Fruit fly (Drosophila melanogaster): ENCODE results near the gene CG17207.
A peak's percentile ranks its signal among the peaks of the same experiment; 100 is the strongest.
"Not testable (repeated sequence)": the region's sequence is repeated elsewhere in the genome, so short reads cannot be mapped to it uniquely, and the experiment has no call there.

CG17207 gene

dm6 chr3R:12439039-12439400, at the start of gene CG17207, which contains the start of gene CG46427:
TSS of gene CG17207 (minus strand) at chr3R:12439139.
TSS of gene CG46427 (minus strand) at chr3R:12439139.
- TF ChIP-seq CG13204 (GFP tag; optimal IDR thresholded peaks at IDR 0.05) = no peak
- TF ChIP-seq rn (GFP tag; IDR thresholded peaks at IDR 0.05) = no peak
- no peak for TF ChIP-seq CG8159 (tag; optimal IDR thresholded peaks at IDR 0.05)
- no peak for TF ChIP-seq CG4496 (GFP tag; IDR thresholded peaks at IDR 0.05)

dm6 chr3R:12467675-12468074, 28.7 kb upstream of the CG17207 start, which contains the start of gene Hsp70Ba:
TSS of gene Hsp70Ba (minus strand) at chr3R:12467776.
- not testable (repeated sequence) for TF ChIP-seq EcR (GFP tag; optimal IDR thresholded peaks at IDR 0.05); CG8301 (tag; optimal IDR thresholded peaks at IDR 0.05); CG8159 (tag; optimal IDR thresholded peaks at IDR 0.05)

dm6 chr3R:12465198-12465597, 26.3 kb upstream of the CG17207 start, which contains the start of gene CG5608:
TSS of gene CG5608 (minus strand) at chr3R:12465298.
- not testable (repeated sequence) for TF ChIP-seq CG4496 (GFP tag; IDR thresholded peaks at IDR 0.05); CG8159 (tag; optimal IDR thresholded peaks at IDR 0.05); CG17806 (tag; optimal IDR thresholded peaks at IDR 0.05)

- no peak for TF ChIP-seq EcR (GFP tag; optimal IDR thresholded peaks at IDR 0.05)
- TF ChIP-seq Pif1A (GFP tag; optimal IDR thresholded peaks at IDR 0.05) = no peak
- no peak for TF ChIP-seq CG12605 (GFP tag; IDR thresholded peaks at IDR 0.05)
- TF ChIP-seq CG13204 (GFP tag; optimal IDR thresholded peaks at IDR 0.05) = no peak
- TF ChIP-seq Ets98B (GFP tag; IDR thresholded peaks at IDR 0.05) = no peak
- no peak for TF ChIP-seq Pif1B (GFP tag; optimal IDR thresholded peaks at IDR 0.05)
- no peak for TF ChIP-seq CG15710 (tag; optimal IDR thresholded peaks at IDR 0.05)
- no peak for TF ChIP-seq gl (tag; optimal IDR thresholded peaks at IDR 0.05)
- TF ChIP-seq D1 (tag; optimal IDR thresholded peaks at IDR 0.05) = no peak
- no peak for TF ChIP-seq CG8159 (tag; optimal IDR thresholded peaks at IDR 0.05)
- no peak for TF ChIP-seq CG17806 (tag; optimal IDR thresholded peaks at IDR 0.05)
- no peak for TF ChIP-seq CG34367 (tag; optimal IDR thresholded peaks at IDR 0.05)
- TF ChIP-seq CG10348 (GFP tag; IDR thresholded peaks at IDR 0.05) = no peak
- no peak for TF ChIP-seq CG8301 (tag; optimal IDR thresholded peaks at IDR 0.05)
Measured at dm6 chr3R:12459879-12460522, 21.1 kb upstream of the CG17207 start, which contains the start of the genes CG5961 and Polr3C. TSS of gene CG5961 (minus strand) at chr3R:12460294. TSS of gene Polr3C (plus strand) at chr3R:12460414.

- no peak for TF ChIP-seq Pif1B (GFP tag; optimal IDR thresholded peaks at IDR 0.05)
- no peak for TF ChIP-seq CG14655 (GFP tag; optimal IDR thresholded peaks at IDR 0.05)
Measured at dm6 chr3R:12456370-12456940, 17.5 kb upstream of the CG17207 start, which contains the start of gene trus. TSS of gene trus (plus strand) at chr3R:12456573.

- TF ChIP-seq CG15710 (tag; optimal IDR thresholded peaks at IDR 0.05) (no peak), EcR (GFP tag; optimal IDR thresholded peaks at IDR 0.05) (peak; percentile 77)
Measured at dm6 chr3R:12454492-12454891, 15.6 kb upstream of the CG17207 start.

- no peak for TF ChIP-seq CG9948 (tag; optimal IDR thresholded peaks at IDR 0.05)
- 0 out of 2 replicates have a peak, but pooled peaks have one; percentile 9 for TF ChIP-seq CG10348 (GFP tag; IDR thresholded peaks at IDR 0.05)
- TF ChIP-seq EcR (GFP tag; optimal IDR thresholded peaks at IDR 0.05) = peak; percentile 63
- peak; percentile 92 for TF ChIP-seq CG13204 (GFP tag; optimal IDR thresholded peaks at IDR 0.05)
- 0 out of 3 replicates have a peak, but pooled peaks have one; percentile 22 for TF ChIP-seq CG4496 (GFP tag; IDR thresholded peaks at IDR 0.05)
- TF ChIP-seq Ets98B (GFP tag; IDR thresholded peaks at IDR 0.05) = peak; percentile 43
Measured at dm6 chr3R:12451888-12452514, 13.1 kb upstream of the CG17207 start, which contains the start of gene CG5509. TSS of gene CG5509 (plus strand) at chr3R:12452464.

dm6 chr3R:12451376-12451775, 12.4 kb upstream of the CG17207 start:
- TF ChIP-seq CG32121 (GFP tag; IDR thresholded peaks at IDR 0.05) (peak; percentile 22; the same call in 1 of the 2 replicates), rn (GFP tag; IDR thresholded peaks at IDR 0.05) (no peak), CG9948 (tag; optimal IDR thresholded peaks at IDR 0.05) (peak; percentile 22), CG34367 (tag; optimal IDR thresholded peaks at IDR 0.05) (peak; percentile 15), CG17806 (tag; optimal IDR thresholded peaks at IDR 0.05) (peak; percentile 27), Ets98B (GFP tag; IDR thresholded peaks at IDR 0.05) (peak; percentile 29), CG4496 (GFP tag; IDR thresholded peaks at IDR 0.05) (0 out of 3 replicates have a peak, but pooled peaks have one; percentile 49), CG12605 (GFP tag; IDR thresholded peaks at IDR 0.05) (0 out of 2 replicates have a peak, but pooled peaks have one; percentile 35), Pif1B (GFP tag; optimal IDR thresholded peaks at IDR 0.05) (no peak), CG8159 (tag; optimal IDR thresholded peaks at IDR 0.05) (peak; percentile 32), Pif1A (GFP tag; optimal IDR thresholded peaks at IDR 0.05) (no peak), CG15710 (tag; optimal IDR thresholded peaks at IDR 0.05) (peak; percentile 21), CG10348 (GFP tag; IDR thresholded peaks at IDR 0.05) (0 out of 2 replicates have a peak, but pooled peaks have one; percentile 11), CG8301 (tag; optimal IDR thresholded peaks at IDR 0.05) (peak; percentile 20)
